Worm (Caenorhabditis elegans) whole organism, L1 larva: ENCODE measurements around the gene grl-5.

Experiments used
- ama-1 ChIP-seq: fragments of 150-350 bp; optimal IDR thresholded peaks from 2 replicates; lab custom pipeline; 2014
- nhr-28 ChIP-seq: fragments of 150-350 bp; optimal IDR thresholded peaks from 2 replicates; lab custom pipeline; 2014; ENCODE audit warnings: missing biosample characterization, missing genetic modification characterization
- nhr-76 ChIP-seq: sonication (generic microtip); optimal IDR thresholded peaks from 2 replicates; lab custom pipeline; 2017; ENCODE audit warnings: missing biosample characterization, missing genetic modification characterization
- nhr-90 ChIP-seq: sonication (generic microtip); optimal IDR thresholded peaks from 2 replicates; lab custom pipeline; 2016; ENCODE audit warnings: mild to moderate bottlenecking, missing genetic modification characterization, missing compliant biosample characterization; ENCODE audit not compliant: poor library complexity
- snpc-4 ChIP-seq: fragments of 150-350 bp; optimal IDR thresholded peaks from 2 replicates; lab custom pipeline; 2014; ENCODE audit warnings: missing biosample characterization, missing genetic modification characterization

DNA sequence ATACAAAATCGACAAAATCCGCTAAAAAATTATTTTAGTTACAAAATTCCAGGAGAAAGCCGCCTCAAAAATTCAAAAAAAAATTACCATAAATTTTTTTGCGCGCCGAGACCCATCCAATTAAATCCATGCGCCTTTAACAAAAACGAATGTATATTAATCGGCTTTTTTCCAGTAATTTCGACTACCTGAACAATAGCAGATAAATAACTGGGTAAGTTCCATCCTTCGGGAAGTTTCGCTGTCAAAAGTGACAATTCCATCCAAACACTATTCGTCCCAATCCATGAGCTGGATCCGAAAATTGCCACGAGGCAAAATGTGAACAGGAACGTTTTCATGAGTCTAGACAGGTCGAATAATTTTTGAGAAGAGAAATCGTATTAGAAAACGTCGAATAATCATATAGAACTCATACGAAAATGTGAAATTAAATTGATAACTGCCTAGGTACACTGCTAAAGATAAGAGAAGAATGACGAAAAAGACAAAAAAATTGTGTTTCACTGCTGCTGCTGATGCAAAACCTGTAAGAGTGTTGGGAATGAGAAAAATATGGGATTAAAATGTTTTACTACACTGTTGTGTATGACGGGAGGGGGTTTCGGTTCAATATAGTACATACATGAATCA, 28.4 kb upstream of the grl-5 start, which contains the start of gene rft-1:
- no peak for TF ChIP-seq nhr-90 (tag; lab: Kevin White, UChicago)
- TF ChIP-seq nhr-28 = no peak
- no peak for TF ChIP-seq ama-1 (lab: Kevin White, UChicago)
- no peak for TF ChIP-seq nhr-76 (tag; lab: Kevin White, UChicago)
- no peak for TF ChIP-seq snpc-4 (tag; lab: Kevin White, UChicago)
